Fruit fly (Drosophila melanogaster) whole organism, embryonic: ENCODE measurements around the gene Cp190.

ENCODE experiments used
- B-H2 ChIP-seq: fragments of 200-800 bp; sonication (Bioruptor generic); optimal IDR thresholded peaks from 2 replicates; lab custom pipeline; 2018; ENCODE audit warnings: missing biosample characterization, mild to moderate bottlenecking, missing genetic modification characterization
- Bdp1 ChIP-seq: fragments of 200-800 bp; sonication (Bioruptor generic); optimal IDR thresholded peaks from 3 replicates; lab custom pipeline; 2016; ENCODE audit warnings: missing biosample characterization, missing genetic modification characterization
- CG10959 ChIP-seq: fragments of 200-800 bp; sonication (Bioruptor generic); IDR thresholded peaks from 2 replicates; pipeline ENCODE4 v1.3.6; 2022; ENCODE audit warnings: missing biosample characterization, missing genetic modification characterization
- CG11696 ChIP-seq: fragments of 200-800 bp; sonication (Bioruptor generic); IDR thresholded peaks from 2 replicates; pipeline ENCODE4 v1.3.6; 2022; ENCODE audit warnings: missing biosample characterization, missing genetic modification characterization
- CG12942 ChIP-seq: fragments of 200-800 bp; sonication (Bioruptor generic); optimal IDR thresholded peaks from 3 replicates; lab custom pipeline; 2016; ENCODE audit warnings: missing biosample characterization, missing genetic modification characterization
- CG13296 ChIP-seq: fragments of 200-800 bp; sonication (Bioruptor generic); optimal IDR thresholded peaks from 3 replicates; lab custom pipeline; 2018; ENCODE audit warnings: missing biosample characterization, mild to moderate bottlenecking, missing genetic modification characterization
- CG16813 ChIP-seq: fragments of 200-800 bp; sonication (Bioruptor generic); IDR thresholded peaks from 3 replicates; pipeline ENCODE4 v1.3.6; 2022; ENCODE audit warnings: missing biosample characterization, missing genetic modification characterization; ENCODE audit not compliant: partially characterized antibody
- CG17912 ChIP-seq: fragments of 200-800 bp; sonication (Bioruptor generic); optimal IDR thresholded peaks from 2 replicates; lab custom pipeline; 2018; ENCODE audit warnings: missing biosample characterization, mild to moderate bottlenecking, missing genetic modification characterization
- CG18764 ChIP-seq: fragments of 200-800 bp; sonication (Bioruptor generic); optimal IDR thresholded peaks from 3 replicates; lab custom pipeline; 2016; ENCODE audit warnings: missing biosample characterization, missing genetic modification characterization
- CG2116 ChIP-seq: fragments of 200-800 bp; sonication (Bioruptor generic); optimal IDR thresholded peaks from 3 replicates; lab custom pipeline; 2018; ENCODE audit warnings: missing biosample characterization, mild to moderate bottlenecking, missing genetic modification characterization
- CG3995 ChIP-seq: fragments of 200-800 bp; sonication (Bioruptor generic); optimal IDR thresholded peaks from 3 replicates; lab custom pipeline; 2016; ENCODE audit warnings: missing biosample characterization, missing genetic modification characterization
- CG4328 ChIP-seq: fragments of 200-800 bp; sonication (Bioruptor generic); optimal IDR thresholded peaks from 3 replicates; lab custom pipeline; 2017; ENCODE audit warnings: missing biosample characterization, missing genetic modification reagents, missing genetic modification characterization
- CG4820 ChIP-seq: fragments of 200-800 bp; sonication (Bioruptor generic); optimal IDR thresholded peaks from 3 replicates; lab custom pipeline; 2016; ENCODE audit warnings: missing biosample characterization, missing genetic modification characterization
- CG6654 ChIP-seq: fragments of 200-800 bp; sonication (Bioruptor generic); optimal IDR thresholded peaks from 2 replicates; lab custom pipeline; 2017; ENCODE audit warnings: missing biosample characterization, mild to moderate bottlenecking, missing genetic modification characterization
- CG7963 ChIP-seq: fragments of 200-800 bp; sonication (Bioruptor generic); IDR thresholded peaks from 3 replicates; pipeline ENCODE4 v1.3.6; 2022; ENCODE audit warnings: missing biosample characterization, missing genetic modification characterization; ENCODE audit not compliant: partially characterized antibody
- CG8359 ChIP-seq: fragments of 200-800 bp; sonication (Bioruptor generic); optimal IDR thresholded peaks from 2 replicates; lab custom pipeline; 2017; ENCODE audit warnings: missing biosample characterization, mild to moderate bottlenecking, missing genetic modification characterization, borderline replicate concordance
- CG8478 ChIP-seq: fragments of >200 bp; optimal IDR thresholded peaks from 2 replicates; lab custom pipeline; 2018
- CG8924 ChIP-seq: fragments of 200-800 bp; optimal IDR thresholded peaks from 3 replicates; lab custom pipeline; 2019; ENCODE audit warnings: missing biosample characterization, mild to moderate bottlenecking, missing genetic modification characterization, moderate library complexity
- CG9797 ChIP-seq: fragments of 200-800 bp; sonication (Bioruptor generic); optimal IDR thresholded peaks from 3 replicates; lab custom pipeline; 2018; ENCODE audit warnings: missing biosample characterization, mild to moderate bottlenecking, missing genetic modification characterization
- Camta ChIP-seq: fragments of 200-800 bp; sonication (Bioruptor generic); optimal IDR thresholded peaks from 2 replicates; lab custom pipeline; 2016; ENCODE audit warnings: missing biosample characterization, missing genetic modification characterization
- CoRest ChIP-seq: fragments of 200-800 bp; sonication (Bioruptor generic); optimal IDR thresholded peaks from 3 replicates; lab custom pipeline; 2018; ENCODE audit warnings: missing biosample characterization, mild to moderate bottlenecking, missing genetic modification characterization, moderate library complexity
- D19A ChIP-seq: fragments of 200-800 bp; optimal IDR thresholded peaks from 3 replicates; lab custom pipeline; 2019; ENCODE audit warnings: missing biosample characterization, mild to moderate bottlenecking, missing genetic modification characterization, moderate library complexity
- Eip74EF ChIP-seq, 2 experiments: fragments of 200-800 bp in 1 of 2; fragments of >200 bp in 1 of 2; sonication (Bioruptor generic) in 1 of 2; optimal IDR thresholded peaks; 2 replicates each; lab custom pipeline; 2017 to 2019; ENCODE audit warnings: missing biosample characterization in 2 of 2, missing genetic modification characterization in 2 of 2, mild to moderate bottlenecking in 1 of 2, moderate library complexity in 1 of 2
- Hey ChIP-seq: fragments of 200-800 bp; sonication (Bioruptor generic); optimal IDR thresholded peaks from 3 replicates; lab custom pipeline; 2018; ENCODE audit warnings: missing biosample characterization, mild to moderate bottlenecking, missing genetic modification characterization
- Hsf ChIP-seq: fragments of 200-800 bp; sonication (Bioruptor generic); optimal IDR thresholded peaks from 3 replicates; lab custom pipeline; 2016; ENCODE audit warnings: missing biosample characterization, missing genetic modification characterization
- Lhr ChIP-seq: fragments of 200-800 bp; sonication (Bioruptor generic); optimal IDR thresholded peaks from 3 replicates; lab custom pipeline; 2017; ENCODE audit warnings: mild to moderate bottlenecking, missing biosample characterization, missing genetic modification reagents, missing genetic modification characterization
- MESR4 ChIP-seq: fragments of 200-800 bp; sonication (Bioruptor generic); optimal IDR thresholded peaks from 2 replicates; lab custom pipeline; 2018; ENCODE audit warnings: missing biosample characterization, mild to moderate bottlenecking, missing genetic modification characterization, moderate library complexity
- Scr ChIP-seq: fragments of 200-800 bp; sonication (Bioruptor generic); IDR thresholded peaks from 2 replicates; pipeline ENCODE4 v1.3.6; 2022; ENCODE audit warnings: missing biosample characterization, missing genetic modification characterization; ENCODE audit not compliant: partially characterized antibody
- Spps ChIP-seq: fragments of 200-800 bp; sonication (Bioruptor generic); optimal IDR thresholded peaks from 2 replicates; lab custom pipeline; 2018; ENCODE audit warnings: missing biosample characterization, mild to moderate bottlenecking, missing genetic modification characterization
- Stat92E ChIP-seq, 3 experiments: fragments of >200 bp in 2 of 3; fragments of 200-800 bp in 1 of 3; sonication (Bioruptor generic) in 1 of 3; optimal IDR thresholded peaks; 2 replicates each; lab custom pipeline; 2017 to 2019; ENCODE audit warnings: missing biosample characterization in 3 of 3, missing genetic modification characterization in 3 of 3, mild to moderate bottlenecking in 1 of 3, moderate library complexity in 1 of 3
- Vsx1 ChIP-seq: fragments of 200-800 bp; sonication (Bioruptor generic); optimal IDR thresholded peaks from 2 replicates; lab custom pipeline; 2017; ENCODE audit warnings: missing biosample characterization, mild to moderate bottlenecking, missing genetic modification characterization, missing genetic modification reagents
- amos ChIP-seq: fragments of 200-800 bp; sonication (Bioruptor generic); IDR thresholded peaks from 2 replicates; pipeline ENCODE4 v1.3.6; 2022; ENCODE audit warnings: missing biosample characterization, missing genetic modification characterization; ENCODE audit not compliant: partially characterized antibody
- ap ChIP-seq: fragments of 200-800 bp; sonication (Bioruptor generic); IDR thresholded peaks from 2 replicates; pipeline ENCODE4 v1.3.6; 2022; ENCODE audit warnings: missing biosample characterization, missing genetic modification characterization
- ato ChIP-seq: fragments of 200-800 bp; sonication (Bioruptor generic); IDR thresholded peaks from 2 replicates; pipeline ENCODE4 v1.3.6; 2022; ENCODE audit warnings: missing biosample characterization, missing genetic modification characterization; ENCODE audit not compliant: partially characterized antibody
- dati ChIP-seq: fragments of 200-800 bp; sonication (Bioruptor generic); IDR thresholded peaks from 2 replicates; pipeline ENCODE4 v1.3.6; 2022; ENCODE audit warnings: missing biosample characterization, missing genetic modification characterization
- dm ChIP-seq: fragments of 200-800 bp; sonication (Bioruptor generic); optimal IDR thresholded peaks from 3 replicates; lab custom pipeline; 2016; ENCODE audit warnings: missing biosample characterization, missing genetic modification characterization
- kay ChIP-seq: fragments of 200-800 bp; sonication (Bioruptor generic); optimal IDR thresholded peaks from 2 replicates; lab custom pipeline; 2016; ENCODE audit warnings: missing biosample characterization, missing genetic modification characterization
- lov ChIP-seq, 2 experiments: fragments of 200-800 bp in 1 of 2; fragments of >200 bp in 1 of 2; sonication (Bioruptor generic) in 1 of 2; IDR thresholded peaks in 1 of 2; optimal IDR thresholded peaks in 1 of 2; 2 replicates in 1 of 2; 3 replicates in 1 of 2; pipeline versions ENCODE4 v1.3.6 to Lab custom; 2017 to 2022; ENCODE audit warnings: missing biosample characterization in 1 of 2, missing genetic modification characterization in 1 of 2
- mirr ChIP-seq: fragments of 200-800 bp; sonication (Bioruptor generic); optimal IDR thresholded peaks from 3 replicates; lab custom pipeline; 2018; ENCODE audit warnings: missing biosample characterization, mild to moderate bottlenecking, missing genetic modification characterization
- nerfin-1 ChIP-seq: fragments of 200-800 bp; sonication (Bioruptor generic); optimal IDR thresholded peaks from 3 replicates; lab custom pipeline; 2019; ENCODE audit warnings: missing biosample characterization, mild to moderate bottlenecking, missing genetic modification characterization, moderate library complexity
- oc ChIP-seq: fragments of 200-800 bp; sonication (Bioruptor generic); optimal IDR thresholded peaks from 2 replicates; lab custom pipeline; 2018; ENCODE audit warnings: missing biosample characterization, mild to moderate bottlenecking, missing genetic modification characterization, moderate library complexity
- otp ChIP-seq: fragments of 200-800 bp; sonication (Bioruptor generic); IDR thresholded peaks from 3 replicates; pipeline ENCODE4, ENCODE4 v1.3.6; 2022; ENCODE audit warnings: missing biosample characterization, missing genetic modification characterization
- run ChIP-seq: fragments of 200-800 bp; sonication (Bioruptor generic); optimal IDR thresholded peaks from 3 replicates; lab custom pipeline; 2018; ENCODE audit warnings: missing biosample characterization, mild to moderate bottlenecking, missing genetic modification characterization
- schlank ChIP-seq: fragments of 200-800 bp; sonication (Bioruptor generic); optimal IDR thresholded peaks from 2 replicates; lab custom pipeline; 2018; ENCODE audit warnings: missing biosample characterization, mild to moderate bottlenecking, missing genetic modification characterization
- shn ChIP-seq: fragments of 200-800 bp; sonication (Bioruptor generic); optimal IDR thresholded peaks from 3 replicates; lab custom pipeline; 2016; ENCODE audit warnings: missing biosample characterization, missing genetic modification characterization
- sim ChIP-seq: fragments of 200-800 bp; sonication (Bioruptor generic); IDR thresholded peaks from 2 replicates; pipeline ENCODE4 v1.3.6; 2022; ENCODE audit warnings: missing biosample characterization, missing genetic modification characterization
- slbo ChIP-seq: fragments of 200-800 bp; sonication (Bioruptor generic); IDR thresholded peaks from 2 replicates; pipeline ENCODE4 v1.3.6; 2022; ENCODE audit warnings: missing biosample characterization, missing genetic modification characterization
- stc ChIP-seq: fragments of 200-800 bp; sonication (Bioruptor generic); IDR thresholded peaks from 2 replicates; pipeline ENCODE4 v1.3.6; 2022; ENCODE audit warnings: missing biosample characterization, missing genetic modification characterization
- tio ChIP-seq: fragments of 200-800 bp; sonication (Bioruptor generic); optimal IDR thresholded peaks from 2 replicates; lab custom pipeline; 2017; ENCODE audit warnings: missing biosample characterization, missing genetic modification characterization, inconsistent platforms
- ttk ChIP-seq: fragments of 200-800 bp; sonication (Bioruptor generic); IDR thresholded peaks from 2 replicates; pipeline ENCODE4 v2.1.2; 2022; ENCODE audit warnings: missing biosample characterization, missing genetic modification characterization

Gene Cp190

DNA sequence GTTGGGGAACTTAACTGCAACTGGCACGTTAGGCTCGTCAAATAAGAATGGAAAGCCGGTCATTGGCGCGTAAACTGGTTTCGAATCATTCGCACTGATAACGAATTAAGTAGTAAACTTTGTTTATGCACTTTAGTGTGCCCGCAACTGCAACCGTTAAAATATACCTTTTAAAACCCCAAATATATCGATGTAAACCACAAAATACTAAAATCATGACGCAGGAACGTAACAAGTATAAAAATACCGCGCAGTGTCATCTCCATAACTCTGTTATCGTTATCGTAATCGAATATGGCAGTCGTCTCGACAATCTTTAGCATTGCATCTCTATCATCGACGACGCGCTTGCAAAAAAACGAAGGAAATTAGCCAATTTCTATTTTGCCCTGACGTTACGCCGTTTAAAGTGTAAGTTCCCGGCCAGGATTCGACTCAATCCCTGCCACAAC is 49.7 kb downstream of the Cp190 start, which contains the start of the genes CG31344 and Caf1-55:
Gene CG31344 (minus strand): TSS at position 51 of the 452 bp plus-strand sequence.
Gene Caf1-55 (plus strand): TSS at position 298 of the 452 bp plus-strand sequence.
- TF ChIP-seq ap (GFP tag; lab: Robert Waterston, UW) = no peak
- TF ChIP-seq sim = no peak
- TF ChIP-seq kay (GFP tag; lab: Kevin White, UChicago) = no peak
- no peak for TF ChIP-seq CG18764 (GFP tag; lab: Kevin White, UChicago)
- no peak for TF ChIP-seq Camta (GFP tag; lab: Kevin White, UChicago)
- TF ChIP-seq ttk (GFP tag; lab: Robert Waterston, UW) = no peak
- no peak for TF ChIP-seq dati (GFP tag; lab: Robert Waterston, UW)
- peak in 1 of 3 experiments; percentile 69 for TF ChIP-seq Stat92E (GFP tag; optimal IDR thresholded peaks at IDR 0.05; lab: Kevin White, UChicago)
- peak; percentile 38 for TF ChIP-seq CG8924 (tag; lab: Kevin White, UChicago)
- no peak for TF ChIP-seq CG13296 (GFP tag; lab: Kevin White, UChicago)
- TF ChIP-seq CG4328 (GFP tag; lab: Kevin White, UChicago) = no peak
- no peak for TF ChIP-seq tio
- TF ChIP-seq Vsx1 (GFP tag; lab: Kevin White, UChicago) = peak; percentile 16
- TF ChIP-seq CG3995 (GFP tag; lab: Kevin White, UChicago) = peak; percentile 78
- TF ChIP-seq amos (GFP tag; lab: Robert Waterston, UW) = peak; percentile 78
- TF ChIP-seq D19A (tag; lab: Kevin White, UChicago) = no peak
- no peak for TF ChIP-seq Bdp1 (GFP tag; lab: Kevin White, UChicago)
- TF ChIP-seq oc = no peak
- TF ChIP-seq dm (GFP tag; lab: Kevin White, UChicago) = peak; percentile 60
- TF ChIP-seq CG6654 (GFP tag; lab: Kevin White, UChicago) = no peak
- TF ChIP-seq B-H2 = peak; percentile 28
- no peak for TF ChIP-seq Eip74EF (GFP tag; optimal IDR thresholded peaks at IDR 0.05; lab: Kevin White, UChicago)
- TF ChIP-seq CoRest (tag; lab: Kevin White, UChicago) = peak; percentile 26
- TF ChIP-seq ato = 0 out of 2 replicates have a peak, but pooled peaks have one; percentile 19
- peak; percentile 71 for TF ChIP-seq CG16813
- TF ChIP-seq MESR4 (GFP tag; lab: Kevin White, UChicago) = peak; percentile 65
- no peak for TF ChIP-seq CG8359 (GFP tag; lab: Kevin White, UChicago)
- no peak for TF ChIP-seq run
- no peak for TF ChIP-seq lov (optimal IDR thresholded peaks at IDR 0.05; lab: Kevin White, UChicago)
- TF ChIP-seq lov (GFP tag; IDR thresholded peaks at IDR 0.05; lab: Robert Waterston, UW) = no peak
- no peak for TF ChIP-seq CG17912 (GFP tag; lab: Kevin White, UChicago)
- TF ChIP-seq CG7963 = peak; percentile 79; the same call in 2 of the 3 replicates
- TF ChIP-seq stc = no peak
- TF ChIP-seq slbo = no peak; the same call in 1 of the 2 replicates
- TF ChIP-seq Hsf = peak; percentile 1
- peak; percentile 85 for TF ChIP-seq CG2116 (GFP tag; lab: Kevin White, UChicago)
- no peak for TF ChIP-seq Spps
- TF ChIP-seq Scr = peak; percentile 74
- no peak for TF ChIP-seq CG10959 (GFP tag; lab: Robert Waterston, UW)
- no peak for TF ChIP-seq CG11696 (GFP tag; lab: Robert Waterston, UW)
- TF ChIP-seq nerfin-1 = no peak
- no peak for TF ChIP-seq CG4820 (GFP tag; lab: Kevin White, UChicago)
- TF ChIP-seq otp (GFP tag; lab: Robert Waterston, UW) = no peak
- no peak for TF ChIP-seq CG12942
- TF ChIP-seq CG9797 (GFP tag; lab: Kevin White, UChicago) = peak; percentile 91
- TF ChIP-seq schlank (tag; lab: Kevin White, UChicago) = no peak
- no peak for TF ChIP-seq Hey (tag; lab: Kevin White, UChicago)
- no peak for TF ChIP-seq CG8478 (lab: Kevin White, UChicago)
- no peak for TF ChIP-seq mirr (GFP tag; lab: Kevin White, UChicago)
- no peak for TF ChIP-seq shn (GFP tag; lab: Kevin White, UChicago)
- TF ChIP-seq Lhr (GFP tag; lab: Kevin White, UChicago) = peak; percentile 76
